Worm (Caenorhabditis elegans) whole organism, L4/young adult: Measurements from ENCODE around the gene F42C5.9.

Experiments
- W03F9.2 ChIP-seq: fragments of 150-350 bp; optimal IDR thresholded peaks from 2 replicates; lab custom pipeline; 2014; ENCODE audit warnings: missing biosample characterization, missing genetic modification characterization
- dao-5 ChIP-seq: sonication (generic microtip); optimal IDR thresholded peaks from 2 replicates; lab custom pipeline; 2016; ENCODE audit warnings: missing genotype, missing genetic modification characterization, moderate library complexity, missing compliant biosample characterization
- him-1 ChIP-seq: sonication (generic microtip); optimal IDR thresholded peaks from 2 replicates; lab custom pipeline; 2016; ENCODE audit warnings: missing genotype, missing genetic modification reagents, missing genetic modification characterization, missing compliant biosample characterization

DNA sequence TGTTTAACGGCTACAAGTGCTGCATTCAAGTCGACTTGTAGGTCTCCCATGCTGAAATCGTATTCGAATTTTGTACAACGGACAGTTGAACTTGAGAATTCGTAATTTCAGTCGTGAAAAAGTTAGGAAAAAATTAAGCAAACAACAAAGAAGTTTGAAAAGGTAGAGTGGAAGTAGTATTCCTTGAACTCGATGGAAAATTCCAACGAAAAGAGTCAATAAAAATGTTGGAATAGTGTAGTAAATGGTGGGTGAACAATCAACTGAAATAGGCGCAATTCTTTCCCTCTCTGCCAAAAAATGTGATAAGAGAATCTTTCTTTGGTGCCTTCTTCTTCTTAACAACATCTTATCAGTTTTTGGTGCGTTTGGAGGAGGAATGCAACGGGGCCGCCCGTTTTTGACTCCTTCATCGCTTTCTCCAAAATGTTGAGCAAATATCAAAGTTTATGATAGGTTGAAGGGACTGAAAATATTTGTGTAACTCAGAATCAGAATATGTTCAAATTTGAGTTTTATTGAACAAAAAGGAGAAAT lies 9.8 kb upstream of the F42C5.9 start, which contains the start of gene ifo-1:
- TF ChIP-seq him-1 (tag; lab: Kevin White, UChicago) (no peak), W03F9.2 (tag; lab: Kevin White, UChicago) (no peak), dao-5 (tag; lab: Kevin White, UChicago) (no peak)
